Fruit fly (Drosophila melanogaster) whole organism, embryonic: Measurements from ENCODE around the gene CG43198.

ENCODE experiments used
- Adf1 ChIP-seq: fragments of 200-800 bp; sonication (Bioruptor generic); IDR thresholded peaks from 2 replicates; pipeline ENCODE4 v1.3.6; 2022; ENCODE audit warnings: missing biosample characterization, missing genetic modification characterization
- Bteb2 ChIP-seq: fragments of 200-800 bp; sonication (Bioruptor generic); optimal IDR thresholded peaks from 2 replicates; lab custom pipeline; 2016; ENCODE audit warnings: missing biosample characterization, missing genetic modification characterization
- CG11093 ChIP-seq: fragments of 200-800 bp; sonication (Bioruptor generic); IDR thresholded peaks from 3 replicates; pipeline ENCODE4 v1.3.6; 2022; ENCODE audit warnings: missing biosample characterization, missing genetic modification characterization
- CG11398 ChIP-seq: fragments of 200-800 bp; sonication (Bioruptor generic); optimal IDR thresholded peaks from 2 replicates; lab custom pipeline; 2016; ENCODE audit warnings: missing biosample characterization, missing genetic modification characterization
- CG11560 ChIP-seq: fragments of 200-800 bp; sonication (Bioruptor generic); IDR thresholded peaks from 3 replicates; pipeline ENCODE4 v1.3.6; 2022; ENCODE audit warnings: missing biosample characterization, missing genetic modification characterization
- CG11723 ChIP-seq: fragments of 200-800 bp; sonication (Bioruptor generic); optimal IDR thresholded peaks from 2 replicates; lab custom pipeline; 2017; ENCODE audit warnings: missing biosample characterization, mild to moderate bottlenecking, missing genetic modification characterization
- CG14441 ChIP-seq: fragments of 200-800 bp; sonication (Bioruptor generic); IDR thresholded peaks from 2 replicates; pipeline ENCODE4 v1.3.6; 2022; ENCODE audit warnings: missing biosample characterization, missing genetic modification characterization
- CG1602 ChIP-seq: fragments of 200-800 bp; sonication (Bioruptor generic); optimal IDR thresholded peaks from 3 replicates; lab custom pipeline; 2016; ENCODE audit warnings: missing biosample characterization, missing genetic modification characterization
- CG16813 ChIP-seq: fragments of 200-800 bp; sonication (Bioruptor generic); IDR thresholded peaks from 3 replicates; pipeline ENCODE4 v1.3.6; 2022; ENCODE audit warnings: missing biosample characterization, missing genetic modification characterization; ENCODE audit not compliant: partially characterized antibody
- CG17568 ChIP-seq: fragments of 200-800 bp; sonication (Bioruptor generic); optimal IDR thresholded peaks from 2 replicates; lab custom pipeline; 2018; ENCODE audit warnings: missing biosample characterization, mild to moderate bottlenecking, missing genetic modification characterization, moderate library complexity
- CG18262 ChIP-seq: fragments of 200-800 bp; optimal IDR thresholded peaks from 3 replicates; lab custom pipeline; 2019; ENCODE audit warnings: missing biosample characterization, mild to moderate bottlenecking, missing genetic modification characterization, moderate library complexity
- CG18764 ChIP-seq: fragments of 200-800 bp; sonication (Bioruptor generic); optimal IDR thresholded peaks from 3 replicates; lab custom pipeline; 2016; ENCODE audit warnings: missing biosample characterization, missing genetic modification characterization
- CG2116 ChIP-seq: fragments of 200-800 bp; sonication (Bioruptor generic); optimal IDR thresholded peaks from 3 replicates; lab custom pipeline; 2018; ENCODE audit warnings: missing biosample characterization, mild to moderate bottlenecking, missing genetic modification characterization
- CG3281 ChIP-seq: fragments of 200-800 bp; sonication (Bioruptor generic); optimal IDR thresholded peaks from 3 replicates; lab custom pipeline; 2017; ENCODE audit warnings: missing biosample characterization, mild to moderate bottlenecking, missing genetic modification characterization
- CG34422 ChIP-seq: fragments of 200-800 bp; sonication (Bioruptor generic); IDR thresholded peaks from 3 replicates; pipeline ENCODE4 v1.3.6; 2022; ENCODE audit warnings: missing biosample characterization, missing genetic modification characterization
- CG3847 ChIP-seq: fragments of 200-800 bp; sonication (Bioruptor generic); IDR thresholded peaks from 2 replicates; pipeline ENCODE4 v1.3.6; 2022; ENCODE audit warnings: missing biosample characterization, missing genetic modification characterization
- CG4820 ChIP-seq: fragments of 200-800 bp; sonication (Bioruptor generic); optimal IDR thresholded peaks from 3 replicates; lab custom pipeline; 2016; ENCODE audit warnings: missing biosample characterization, missing genetic modification characterization
- CG7357 ChIP-seq: fragments of 200-800 bp; sonication (Bioruptor generic); IDR thresholded peaks from 3 replicates; pipeline ENCODE4 v1.3.6; 2022; ENCODE audit warnings: missing biosample characterization, missing genetic modification characterization
- CG7928 ChIP-seq: fragments of 200-800 bp; sonication (Bioruptor generic); optimal IDR thresholded peaks from 2 replicates; lab custom pipeline; 2017; ENCODE audit warnings: missing biosample characterization, mild to moderate bottlenecking, missing genetic modification characterization
- CG8089 ChIP-seq: fragments of 200-800 bp; sonication (Bioruptor generic); optimal IDR thresholded peaks from 3 replicates; lab custom pipeline; 2016; ENCODE audit warnings: missing biosample characterization, missing genetic modification characterization
- Doc2 ChIP-seq: fragments of 200-800 bp; sonication (Bioruptor generic); IDR thresholded peaks from 2 replicates; pipeline ENCODE4 v1.3.6; 2022; ENCODE audit warnings: missing biosample characterization, missing genetic modification characterization
- Dp ChIP-seq: fragments of 200-800 bp; sonication (Bioruptor generic); optimal IDR thresholded peaks from 2 replicates; lab custom pipeline; 2018; ENCODE audit warnings: missing biosample characterization, mild to moderate bottlenecking, missing genetic modification characterization, moderate library complexity
- Ets65A ChIP-seq: fragments of 200-800 bp; sonication (Bioruptor generic); peaks from one replicate; lab custom pipeline; 2016; ENCODE audit warnings: missing biosample characterization, missing genetic modification characterization
- Fer2 ChIP-seq: fragments of 200-800 bp; sonication (Bioruptor generic); optimal IDR thresholded peaks from 2 replicates; lab custom pipeline; 2018; ENCODE audit warnings: missing biosample characterization, mild to moderate bottlenecking, missing genetic modification characterization, moderate library complexity
- Fer3 ChIP-seq: fragments of 200-800 bp; sonication (Bioruptor generic); optimal IDR thresholded peaks from 2 replicates; lab custom pipeline; 2018; ENCODE audit warnings: missing biosample characterization, mild to moderate bottlenecking, missing genetic modification characterization, moderate library complexity
- Lpt ChIP-seq: fragments of >200 bp; optimal IDR thresholded peaks from 2 replicates; lab custom pipeline; 2018; ENCODE audit warnings: missing biosample characterization, missing genetic modification characterization
- Mrtf ChIP-seq: fragments of 200-800 bp; sonication (Bioruptor generic); IDR thresholded peaks from 3 replicates; pipeline ENCODE4 v1.3.6; 2022; ENCODE audit warnings: missing biosample characterization, missing genetic modification characterization
- Myb ChIP-seq: fragments of 200-800 bp; sonication (Bioruptor generic); optimal IDR thresholded peaks from 2 replicates; lab custom pipeline; 2016; ENCODE audit warnings: missing biosample characterization, missing genetic modification characterization
- NfI ChIP-seq: fragments of 200-800 bp; sonication (Bioruptor generic); optimal IDR thresholded peaks from 3 replicates; lab custom pipeline; 2018; ENCODE audit warnings: missing biosample characterization, mild to moderate bottlenecking, missing genetic modification characterization, moderate library complexity
- Oli ChIP-seq: fragments of 200-800 bp; sonication (Bioruptor generic); optimal IDR thresholded peaks from 2 replicates; lab custom pipeline; 2018; ENCODE audit warnings: missing biosample characterization, mild to moderate bottlenecking, missing genetic modification characterization, moderate library complexity
- Poxn ChIP-seq: fragments of 200-800 bp; sonication (Bioruptor generic); IDR thresholded peaks from 2 replicates; pipeline ENCODE4 v1.3.6; 2022; ENCODE audit warnings: missing biosample characterization, missing genetic modification characterization
- Six4 ChIP-seq: fragments of 200-800 bp; sonication (Bioruptor generic); optimal IDR thresholded peaks from 2 replicates; lab custom pipeline; 2016; ENCODE audit warnings: missing biosample characterization, missing genetic modification characterization
- Sry-δ ChIP-seq: fragments of 200-800 bp; sonication (Bioruptor generic); optimal IDR thresholded peaks from 2 replicates; lab custom pipeline; 2016; ENCODE audit warnings: missing biosample characterization, missing genetic modification characterization
- al ChIP-seq: fragments of 200-800 bp; sonication (Bioruptor generic); IDR thresholded peaks from 2 replicates; pipeline ENCODE4 v1.3.6; 2022; ENCODE audit warnings: missing biosample characterization, missing genetic modification characterization
- ap ChIP-seq: fragments of 200-800 bp; sonication (Bioruptor generic); IDR thresholded peaks from 2 replicates; pipeline ENCODE4 v1.3.6; 2022; ENCODE audit warnings: missing biosample characterization, missing genetic modification characterization
- br ChIP-seq: fragments of >200 bp; optimal IDR thresholded peaks from 2 replicates; lab custom pipeline; 2017
- btn ChIP-seq: fragments of 200-800 bp; sonication (Bioruptor generic); optimal IDR thresholded peaks from 2 replicates; lab custom pipeline; 2016; ENCODE audit warnings: missing biosample characterization, missing genetic modification characterization
- cato ChIP-seq: fragments of 200-800 bp; sonication (Bioruptor generic); optimal IDR thresholded peaks from 2 replicates; lab custom pipeline; 2016; ENCODE audit warnings: missing biosample characterization, missing genetic modification characterization, borderline replicate concordance
- caup ChIP-seq: fragments of 200-800 bp; sonication (Bioruptor generic); optimal IDR thresholded peaks from 3 replicates; lab custom pipeline; 2017; ENCODE audit warnings: missing biosample characterization, mild to moderate bottlenecking, missing genetic modification characterization, moderate library complexity; ENCODE audit not compliant: severe bottlenecking
- chif ChIP-seq, 2 experiments: fragments of 200-800 bp; sonication (Bioruptor generic); optimal IDR thresholded peaks; 3 replicates each; lab custom pipeline; 2016; ENCODE audit warnings: missing biosample characterization in 2 of 2, missing genetic modification characterization in 2 of 2
- da ChIP-seq: fragments of 200-800 bp; sonication (Bioruptor generic); optimal IDR thresholded peaks from 2 replicates; lab custom pipeline; 2016; ENCODE audit warnings: missing biosample characterization, missing genetic modification characterization
- dimm ChIP-seq: fragments of 200-800 bp; sonication (Bioruptor generic); IDR thresholded peaks from 2 replicates; pipeline ENCODE4 v1.3.6; 2022; ENCODE audit warnings: missing biosample characterization, missing genetic modification characterization
- exex ChIP-seq: fragments of 200-800 bp; sonication (Bioruptor generic); optimal IDR thresholded peaks from 4 replicates; lab custom pipeline; 2018; ENCODE audit warnings: missing biosample characterization, mild to moderate bottlenecking, missing genetic modification characterization, moderate library complexity
- hth ChIP-seq: fragments of >200 bp; optimal IDR thresholded peaks from 2 replicates; lab custom pipeline; 2017; ENCODE audit warnings: inconsistent platforms
- jumu ChIP-seq: fragments of 200-800 bp; sonication (Bioruptor generic); optimal IDR thresholded peaks from 3 replicates; lab custom pipeline; 2016; ENCODE audit warnings: missing biosample characterization, missing genetic modification characterization
- maf-S ChIP-seq: fragments of 200-800 bp; sonication (Bioruptor generic); optimal IDR thresholded peaks from 2 replicates; lab custom pipeline; 2016; ENCODE audit warnings: missing biosample characterization, missing genetic modification characterization
- org-1 ChIP-seq: fragments of 200-800 bp; sonication (Bioruptor generic); optimal IDR thresholded peaks from 2 replicates; lab custom pipeline; 2017; ENCODE audit warnings: missing biosample characterization, missing genetic modification characterization
- pho ChIP-seq: fragments of 200-800 bp; sonication (Bioruptor generic); optimal IDR thresholded peaks from 2 replicates; lab custom pipeline; 2016; ENCODE audit warnings: missing biosample characterization, missing genetic modification characterization
- phol ChIP-seq: fragments of 200-800 bp; sonication (Bioruptor generic); optimal IDR thresholded peaks from 3 replicates; lab custom pipeline; 2018; ENCODE audit warnings: missing biosample characterization, mild to moderate bottlenecking, missing genetic modification characterization, moderate library complexity
- tap ChIP-seq: fragments of 200-800 bp; optimal IDR thresholded peaks from 3 replicates; lab custom pipeline; 2019; ENCODE audit warnings: missing biosample characterization, mild to moderate bottlenecking, missing genetic modification characterization, moderate library complexity
- ttk ChIP-seq: fragments of 200-800 bp; sonication (Bioruptor generic); IDR thresholded peaks from 2 replicates; pipeline ENCODE4 v2.1.2; 2022; ENCODE audit warnings: missing biosample characterization, missing genetic modification characterization
- wek ChIP-seq: fragments of 200-800 bp; sonication (Bioruptor generic); optimal IDR thresholded peaks from 3 replicates; lab custom pipeline; 2018; ENCODE audit warnings: missing biosample characterization, mild to moderate bottlenecking, missing genetic modification characterization, moderate library complexity
- z ChIP-seq: fragments of 200-800 bp; sonication (Bioruptor generic); IDR thresholded peaks from 3 replicates; pipeline ENCODE4 v1.3.6; 2022; ENCODE audit warnings: missing biosample characterization, missing genetic modification characterization
- zfh2 ChIP-seq: fragments of 200-800 bp; sonication (Bioruptor generic); optimal IDR thresholded peaks from 2 replicates; lab custom pipeline; 2016; ENCODE audit warnings: missing biosample characterization, missing genetic modification characterization

Gene CG43198

dm6 chrX:7475204-7475759, 22.1 kb upstream of the CG43198 start (continued):
- TF ChIP-seq CG11093 (GFP tag; lab: Robert Waterston, UW) (no peak), caup (no peak), CG2116 (GFP tag; lab: Kevin White, UChicago) (no peak), tap (no peak), CG8089 (GFP tag; lab: Kevin White, UChicago) (no peak), phol (tag; lab: Kevin White, UChicago) (peak; percentile 29), br (lab: Kevin White, UChicago) (no peak), org-1 (GFP tag; lab: Kevin White, UChicago) (no peak), Fer3 (tag; lab: Kevin White, UChicago) (no peak), Sry-δ (GFP tag; lab: Kevin White, UChicago) (no peak), CG17568 (no peak), zfh2 (GFP tag; lab: Kevin White, UChicago) (no peak), chif (GFP tag; optimal IDR thresholded peaks at IDR 0.05; lab: Kevin White, UChicago) (no peak), CG18262 (tag; lab: Kevin White, UChicago) (peak; percentile 35), CG11560 (tag; lab: Robert Waterston, UW) (no peak), hth (lab: Kevin White, UChicago) (no peak), ttk (GFP tag; lab: Robert Waterston, UW) (no peak), Oli (tag; lab: Kevin White, UChicago) (no peak), CG16813 (GFP tag; lab: Robert Waterston, UW) (no peak), CG11723 (GFP tag; lab: Kevin White, UChicago) (no peak), CG3281 (no peak), exex (tag; lab: Kevin White, UChicago) (no peak), wek (GFP tag; lab: Kevin White, UChicago) (no peak), jumu (GFP tag; lab: Kevin White, UChicago) (no peak), ap (GFP tag; lab: Robert Waterston, UW) (no peak), CG1602 (GFP tag; lab: Kevin White, UChicago) (no peak), CG18764 (GFP tag; lab: Kevin White, UChicago) (no peak), Doc2 (GFP tag; lab: Robert Waterston, UW) (no peak), CG34422 (GFP tag; lab: Robert Waterston, UW) (no peak), CG4820 (peak; percentile 24), NfI (GFP tag; lab: Kevin White, UChicago) (no peak), btn (GFP tag; lab: Kevin White, UChicago) (no peak), Fer2 (tag; lab: Kevin White, UChicago) (no peak), Six4 (GFP tag; lab: Kevin White, UChicago) (no peak), CG3847 (no peak), pho (no peak), al (no peak), CG7357 (GFP tag; lab: Robert Waterston, UW) (no peak), Bteb2 (no peak), cato (GFP tag; lab: Kevin White, UChicago) (no peak), Lpt (no peak), maf-S (GFP tag; lab: Kevin White, UChicago) (no peak), da (GFP tag; lab: Kevin White, UChicago) (no peak), z (GFP tag; lab: Robert Waterston, UW) (no peak), Ets65A (GFP tag; lab: Kevin White, UChicago) (no peak), CG11398 (GFP tag; lab: Kevin White, UChicago) (no peak), Dp (GFP tag; lab: Kevin White, UChicago) (no peak), dimm (GFP tag; lab: Robert Waterston, UW) (no peak), Poxn (GFP tag; lab: Robert Waterston, UW) (no peak), Myb (GFP tag; lab: Kevin White, UChicago) (no peak), Mrtf (no peak), Adf1 (no peak), CG7928 (GFP tag; lab: Kevin White, UChicago) (no peak), CG14441 (GFP tag; lab: Robert Waterston, UW) (no peak)
